Fruit fly (Drosophila melanogaster) whole organism, embryonic: Measurements from ENCODE around the gene CG12728.

Experiments
- BtbVII ChIP-seq: fragments of 200-800 bp; sonication (Bioruptor generic); optimal IDR thresholded peaks from 3 replicates; lab custom pipeline; 2017; ENCODE audit warnings: missing biosample characterization, mild to moderate bottlenecking, missing genetic modification characterization
- CG10979 ChIP-seq: fragments of 200-800 bp; sonication (Bioruptor generic); optimal IDR thresholded peaks from 2 replicates; lab custom pipeline; 2018; ENCODE audit warnings: missing biosample characterization, mild to moderate bottlenecking, missing genetic modification characterization, moderate library complexity
- CG11085 ChIP-seq: fragments of 200-800 bp; sonication (Bioruptor generic); IDR thresholded peaks from 2 replicates; pipeline ENCODE4 v1.3.6; 2022; ENCODE audit warnings: missing biosample characterization, missing genetic modification characterization
- CG11504 ChIP-seq: fragments of 200-800 bp; sonication (Bioruptor generic); optimal IDR thresholded peaks from 3 replicates; lab custom pipeline; 2019; ENCODE audit warnings: missing biosample characterization, mild to moderate bottlenecking, missing genetic modification characterization, moderate library complexity
- CG11723 ChIP-seq: fragments of 200-800 bp; sonication (Bioruptor generic); optimal IDR thresholded peaks from 2 replicates; lab custom pipeline; 2017; ENCODE audit warnings: missing biosample characterization, mild to moderate bottlenecking, missing genetic modification characterization
- CG15601 ChIP-seq: fragments of 200-800 bp; sonication (Bioruptor generic); optimal IDR thresholded peaks from 3 replicates; lab custom pipeline; 2019; ENCODE audit warnings: missing biosample characterization, mild to moderate bottlenecking, missing genetic modification characterization, moderate library complexity
- CG1602 ChIP-seq: fragments of 200-800 bp; sonication (Bioruptor generic); optimal IDR thresholded peaks from 3 replicates; lab custom pipeline; 2016; ENCODE audit warnings: missing biosample characterization, missing genetic modification characterization
- CG16813 ChIP-seq: fragments of 200-800 bp; sonication (Bioruptor generic); IDR thresholded peaks from 3 replicates; pipeline ENCODE4 v1.3.6; 2022; ENCODE audit warnings: missing biosample characterization, missing genetic modification characterization; ENCODE audit not compliant: partially characterized antibody
- CG17359 ChIP-seq: fragments of 200-800 bp; sonication (Bioruptor generic); optimal IDR thresholded peaks from 3 replicates; lab custom pipeline; 2018; ENCODE audit warnings: missing biosample characterization, mild to moderate bottlenecking, missing genetic modification characterization, moderate library complexity
- CG18764 ChIP-seq: fragments of 200-800 bp; sonication (Bioruptor generic); optimal IDR thresholded peaks from 3 replicates; lab custom pipeline; 2016; ENCODE audit warnings: missing biosample characterization, missing genetic modification characterization
- CG2199 ChIP-seq: fragments of 200-800 bp; sonication (Bioruptor generic); IDR thresholded peaks from 3 replicates; pipeline ENCODE4 v1.3.6; 2022; ENCODE audit warnings: missing biosample characterization, missing genetic modification characterization
- CG2202 ChIP-seq: fragments of 200-800 bp; sonication (Bioruptor generic); optimal IDR thresholded peaks from 2 replicates; lab custom pipeline; 2018; ENCODE audit warnings: missing biosample characterization, mild to moderate bottlenecking, missing genetic modification characterization
- CG2712 ChIP-seq: fragments of 200-800 bp; optimal IDR thresholded peaks from 3 replicates; lab custom pipeline; 2019; ENCODE audit warnings: missing biosample characterization, mild to moderate bottlenecking, missing genetic modification characterization, moderate library complexity
- CG30431 ChIP-seq: fragments of 200-800 bp; sonication (Bioruptor generic); optimal IDR thresholded peaks from 2 replicates; lab custom pipeline; 2017; ENCODE audit warnings: missing biosample characterization, missing genetic modification characterization
- CG32772 ChIP-seq: fragments of 200-800 bp; sonication (Bioruptor generic); IDR thresholded peaks from 2 replicates; pipeline ENCODE4 v1.3.6; 2022; ENCODE audit warnings: missing biosample characterization, missing genetic modification characterization
- CG33213 ChIP-seq: fragments of 200-800 bp; sonication (Bioruptor generic); optimal IDR thresholded peaks from 3 replicates; lab custom pipeline; 2016; ENCODE audit warnings: missing biosample characterization, missing genetic modification characterization
- CG3726 ChIP-seq: fragments of 200-800 bp; sonication (Bioruptor generic); IDR thresholded peaks from 3 replicates; pipeline ENCODE4, ENCODE4 v1.3.6; 2022; ENCODE audit warnings: missing biosample characterization, missing genetic modification characterization
- CG4328 ChIP-seq: fragments of 200-800 bp; sonication (Bioruptor generic); optimal IDR thresholded peaks from 3 replicates; lab custom pipeline; 2017; ENCODE audit warnings: missing biosample characterization, missing genetic modification reagents, missing genetic modification characterization
- CG6175 ChIP-seq: fragments of 200-800 bp; sonication (Bioruptor generic); IDR thresholded peaks from 3 replicates; pipeline ENCODE4 v1.3.6; 2022; ENCODE audit warnings: missing biosample characterization, missing genetic modification characterization
- CG7556 ChIP-seq: fragments of 200-800 bp; sonication (Bioruptor generic); optimal IDR thresholded peaks from 2 replicates; lab custom pipeline; 2017; ENCODE audit warnings: missing biosample characterization, mild to moderate bottlenecking, missing genetic modification characterization
- CG8388 ChIP-seq: fragments of 200-800 bp; sonication (Bioruptor generic); optimal IDR thresholded peaks from 2 replicates; lab custom pipeline; 2019; ENCODE audit warnings: missing biosample characterization, mild to moderate bottlenecking, missing genetic modification characterization, moderate library complexity
- CG9817 ChIP-seq: fragments of 200-800 bp; sonication (Bioruptor generic); optimal IDR thresholded peaks from 2 replicates; lab custom pipeline; 2018; ENCODE audit warnings: missing biosample characterization, mild to moderate bottlenecking, missing genetic modification characterization, moderate library complexity
- Dll ChIP-seq: fragments of 200-800 bp; sonication (Bioruptor generic); IDR thresholded peaks from 4 replicates; pipeline ENCODE4 v1.3.6; 2022; ENCODE audit warnings: missing biosample characterization, missing genetic modification characterization; ENCODE audit not compliant: partially characterized antibody
- Drgx ChIP-seq: fragments of 200-800 bp; sonication (Bioruptor generic); IDR thresholded peaks from 2 replicates; pipeline ENCODE4 v1.3.6; 2022; ENCODE audit warnings: missing biosample characterization, missing genetic modification characterization
- Gug ChIP-seq: fragments of 200-800 bp; sonication (Bioruptor generic); IDR thresholded peaks from 4 replicates; pipeline ENCODE4 v1.3.6; 2022; ENCODE audit warnings: missing biosample characterization, missing genetic modification characterization
- Med ChIP-seq: fragments of 200-800 bp; sonication (Bioruptor generic); peaks from one replicate; lab custom pipeline; 2016; ENCODE audit warnings: missing biosample characterization, missing genetic modification characterization, mild to moderate bottlenecking, inconsistent platforms, moderate library complexity
- NC2β ChIP-seq: fragments of 200-800 bp; sonication (Bioruptor generic); optimal IDR thresholded peaks from 2 replicates; lab custom pipeline; 2016; ENCODE audit warnings: missing biosample characterization, missing genetic modification characterization
- Opbp ChIP-seq: fragments of 200-800 bp; sonication (Bioruptor generic); IDR thresholded peaks from 3 replicates; pipeline ENCODE4 v1.3.6; 2022; ENCODE audit warnings: missing biosample characterization, missing genetic modification characterization; ENCODE audit not compliant: partially characterized antibody
- Ptx1 ChIP-seq: fragments of 200-800 bp; sonication (Bioruptor generic); IDR thresholded peaks from 2 replicates; pipeline ENCODE4 v1.3.6; 2022; ENCODE audit warnings: missing biosample characterization, missing genetic modification characterization
- Stat92E ChIP-seq, 3 experiments: fragments of >200 bp in 2 of 3; fragments of 200-800 bp in 1 of 3; sonication (Bioruptor generic) in 1 of 3; optimal IDR thresholded peaks; 2 replicates each; lab custom pipeline; 2017 to 2019; ENCODE audit warnings: missing biosample characterization in 3 of 3, missing genetic modification characterization in 3 of 3, mild to moderate bottlenecking in 1 of 3, moderate library complexity in 1 of 3
- ara ChIP-seq: fragments of 200-800 bp; sonication (Bioruptor generic); IDR thresholded peaks from 2 replicates; pipeline ENCODE4 v1.3.6; 2022; ENCODE audit warnings: missing biosample characterization, missing genetic modification characterization
- bowl ChIP-seq: fragments of 200-800 bp; sonication (Bioruptor generic); IDR thresholded peaks from 2 replicates; pipeline ENCODE4 v1.3.6; 2022; ENCODE audit warnings: missing biosample characterization, missing genetic modification characterization
- br ChIP-seq: fragments of >200 bp; optimal IDR thresholded peaks from 2 replicates; lab custom pipeline; 2017
- chinmo ChIP-seq: fragments of 200-800 bp; sonication (Bioruptor generic); IDR thresholded peaks from 4 replicates; pipeline ENCODE4 v1.3.6; 2022; ENCODE audit warnings: missing biosample characterization, missing genetic modification characterization; ENCODE audit not compliant: partially characterized antibody
- corto ChIP-seq: fragments of 200-800 bp; sonication (Bioruptor generic); optimal IDR thresholded peaks from 2 replicates; lab custom pipeline; 2016; ENCODE audit warnings: missing biosample characterization, mild to moderate bottlenecking, missing genetic modification characterization, moderate library complexity
- cwo ChIP-seq: fragments of 200-800 bp; sonication (Bioruptor generic); optimal IDR thresholded peaks from 3 replicates; lab custom pipeline; 2017; ENCODE audit warnings: missing biosample characterization, missing genetic modification characterization, mild to moderate bottlenecking, moderate library complexity, missing genetic modification reagents
- dmrt11E ChIP-seq: fragments of 200-800 bp; sonication (Bioruptor generic); optimal IDR thresholded peaks from 3 replicates; lab custom pipeline; 2018; ENCODE audit warnings: missing biosample characterization, mild to moderate bottlenecking, missing genetic modification characterization, moderate library complexity
- dysf ChIP-seq: fragments of 200-800 bp; sonication (Bioruptor generic); IDR thresholded peaks from 3 replicates; pipeline ENCODE4 v1.3.6; 2022; ENCODE audit warnings: missing biosample characterization, missing genetic modification characterization
- emc ChIP-seq: fragments of 200-800 bp; sonication (Bioruptor generic); optimal IDR thresholded peaks from 2 replicates; lab custom pipeline; 2016; ENCODE audit warnings: missing biosample characterization, missing genetic modification characterization
- eve ChIP-seq, 2 experiments: fragments of >200 bp; optimal IDR thresholded peaks; 2 replicates each; lab custom pipeline; 2017; ENCODE audit warnings: missing biosample characterization in 2 of 2, missing genetic modification characterization in 2 of 2
- gro ChIP-seq: fragments of 200-800 bp; sonication (Bioruptor generic); optimal IDR thresholded peaks from 2 replicates; lab custom pipeline; 2016; ENCODE audit warnings: missing biosample characterization, missing genetic modification characterization
- klu ChIP-seq: fragments of 200-800 bp; sonication (Bioruptor generic); IDR thresholded peaks from 2 replicates; pipeline ENCODE4 v1.3.6; 2022; ENCODE audit warnings: missing biosample characterization, missing genetic modification characterization
- nom ChIP-seq: fragments of 200-800 bp; sonication (Bioruptor generic); optimal IDR thresholded peaks from 2 replicates; lab custom pipeline; 2017; ENCODE audit warnings: missing biosample characterization, missing genetic modification characterization, mild to moderate bottlenecking, moderate library complexity, missing genetic modification reagents
- pan ChIP-seq, 4 experiments: fragments of >200 bp in 3 of 4; fragments of 200-800 bp in 1 of 4; sonication (Bioruptor generic) in 1 of 4; optimal IDR thresholded peaks in 3 of 4; IDR thresholded peaks in 1 of 4; 2 replicates each; pipeline versions ENCODE4 v1.3.6 to Lab custom; 2017 to 2022; ENCODE audit warnings: missing biosample characterization in 2 of 4, missing genetic modification characterization in 2 of 4, mixed read lengths in 1 of 4
- peb ChIP-seq: fragments of 200-800 bp; sonication (Bioruptor generic); IDR thresholded peaks from 2 replicates; pipeline ENCODE4 v1.3.6; 2022; ENCODE audit warnings: missing biosample characterization, missing genetic modification characterization
- ranshi ChIP-seq: fragments of 200-800 bp; sonication (Bioruptor generic); IDR thresholded peaks from 2 replicates; pipeline ENCODE4 v1.3.6; 2022; ENCODE audit warnings: missing biosample characterization, missing genetic modification characterization
- sqz ChIP-seq: fragments of 200-800 bp; sonication (Bioruptor generic); optimal IDR thresholded peaks from 3 replicates; lab custom pipeline; 2018; ENCODE audit warnings: missing biosample characterization, mild to moderate bottlenecking, missing genetic modification characterization
- unpg ChIP-seq: fragments of 200-800 bp; sonication (Bioruptor generic); optimal IDR thresholded peaks from 3 replicates; lab custom pipeline; 2018; ENCODE audit warnings: missing biosample characterization, mild to moderate bottlenecking, missing genetic modification characterization, moderate library complexity
- vvl ChIP-seq: fragments of 200-800 bp; sonication (Bioruptor generic); IDR thresholded peaks from 2 replicates; pipeline ENCODE4 v1.3.6; 2022; ENCODE audit warnings: missing biosample characterization, missing genetic modification characterization

The CG12728 gene

dm6 chrX:5925793-5926418, 16.5 kb upstream of the CG12728 start (continued):
- no peak for TF ChIP-seq CG9817 (tag; lab: Kevin White, UChicago)
- TF ChIP-seq bowl (GFP tag; lab: Robert Waterston, UW): no peak
- TF ChIP-seq Stat92E (GFP tag; optimal IDR thresholded peaks at IDR 0.05; lab: Kevin White, UChicago): no peak
- no peak for TF ChIP-seq CG3726 (GFP tag; lab: Robert Waterston, UW)
- TF ChIP-seq ranshi: no peak
- no peak for TF ChIP-seq CG4328
- peak; percentile 37 for TF ChIP-seq CG2712
- TF ChIP-seq sqz (GFP tag; lab: Kevin White, UChicago): no peak
- TF ChIP-seq CG17359 (tag; lab: Kevin White, UChicago): peak; percentile 1
- TF ChIP-seq vvl: peak; percentile 56
- no peak for TF ChIP-seq CG16813 (GFP tag; lab: Robert Waterston, UW)
- no peak for TF ChIP-seq unpg (GFP tag; lab: Kevin White, UChicago)
- no peak for TF ChIP-seq CG33213
- 0 out of 2 replicates have a peak, but pooled peaks have one; percentile 6 for TF ChIP-seq peb (GFP tag; lab: Robert Waterston, UW)
- TF ChIP-seq CG30431 (GFP tag; lab: Kevin White, UChicago): no peak
- no peak for TF ChIP-seq emc (GFP tag; lab: Kevin White, UChicago)
- TF ChIP-seq gro (GFP tag; lab: Kevin White, UChicago): no peak
- TF ChIP-seq nom (GFP tag; lab: Kevin White, UChicago): peak; percentile 59
- TF ChIP-seq Med (GFP tag; lab: Kevin White, UChicago): peak; percentile 61
- peak; percentile 36 for TF ChIP-seq CG10979 (tag; lab: Kevin White, UChicago)
- TF ChIP-seq CG18764 (GFP tag; lab: Kevin White, UChicago): no peak
- no peak for TF ChIP-seq Dll (GFP tag; lab: Robert Waterston, UW)
- 0 out of 3 replicates have a peak, but pooled peaks have one; percentile 26 for TF ChIP-seq dysf (GFP tag; lab: Robert Waterston, UW)
- no peak for TF ChIP-seq CG2199 (GFP tag; lab: Robert Waterston, UW)
- TF ChIP-seq CG11085 (GFP tag; lab: Robert Waterston, UW): no peak
- no peak for TF ChIP-seq CG15601 (tag; lab: Kevin White, UChicago)
- TF ChIP-seq ara: peak; percentile 45; the same call in 1 of the 2 replicates
- TF ChIP-seq Gug (GFP tag; lab: Robert Waterston, UW): no peak
- no peak for TF ChIP-seq klu (GFP tag; lab: Robert Waterston, UW)
- no peak for TF ChIP-seq corto
- TF ChIP-seq CG1602 (GFP tag; lab: Kevin White, UChicago): no peak
- no peak for TF ChIP-seq dmrt11E (tag; lab: Kevin White, UChicago)
- TF ChIP-seq CG11723 (GFP tag; lab: Kevin White, UChicago): no peak
- TF ChIP-seq pan (optimal IDR thresholded peaks at IDR 0.05; lab: Kevin White, UChicago): no peak
- TF ChIP-seq pan (GFP tag; optimal IDR thresholded peaks at IDR 0.05 in 1 of 2, IDR thresholded peaks at IDR 0.05 in 1 of 2): no peak
- no peak for TF ChIP-seq eve (GFP tag; optimal IDR thresholded peaks at IDR 0.05; lab: Kevin White, UChicago)
- TF ChIP-seq Opbp: no peak
- no peak for TF ChIP-seq cwo (GFP tag; lab: Kevin White, UChicago)
- no peak for TF ChIP-seq br (lab: Kevin White, UChicago)
- no peak for TF ChIP-seq chinmo (GFP tag; lab: Robert Waterston, UW)
- TF ChIP-seq CG8388: no peak
- no peak for TF ChIP-seq BtbVII
- TF ChIP-seq Drgx (GFP tag; lab: Robert Waterston, UW): peak; percentile 85
- 0 out of 2 replicates have a peak, but pooled peaks have one; percentile 11 for TF ChIP-seq CG32772
- no peak for TF ChIP-seq NC2β
- TF ChIP-seq Ptx1 (GFP tag; lab: Robert Waterston, UW): no peak
- TF ChIP-seq CG2202 (tag; lab: Kevin White, UChicago): no peak
- peak; percentile 28 for TF ChIP-seq CG11504
- no peak for TF ChIP-seq CG7556 (GFP tag; lab: Kevin White, UChicago)
- TF ChIP-seq CG6175: no peak
